Worm (Caenorhabditis elegans): ENCODE measurements around the gene col-164.

Gene col-164

DNA sequence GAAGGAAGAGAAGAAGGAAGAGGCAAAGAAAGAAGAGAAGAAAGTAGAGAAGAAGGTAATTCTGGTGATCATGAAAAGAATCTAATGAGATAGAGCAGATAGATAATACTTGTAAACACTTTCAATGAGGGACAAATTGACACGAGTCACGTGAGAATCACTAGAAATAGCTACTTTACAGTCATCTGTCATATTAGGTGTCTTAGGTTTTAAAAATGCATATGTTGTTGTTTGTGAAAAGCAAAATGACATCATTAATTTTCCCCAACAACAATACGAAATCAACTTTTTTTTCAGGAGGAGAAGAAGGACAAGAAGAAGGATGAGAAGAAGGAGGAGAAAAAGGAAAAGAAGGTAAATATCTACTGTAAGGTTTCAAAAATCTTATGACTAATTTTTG lies 18.1 kb upstream of the col-164 start (continued):
- TF ChIP-seq egl-13 (tag; optimal IDR thresholded peaks at IDR 0.05) (no peak), unc-86 (tag; optimal IDR thresholded peaks at IDR 0.05) (no peak), isw-1 (GFP tag; IDR thresholded peaks at IDR 0.05) (no peak), nhr-28 (tag; optimal IDR thresholded peaks at IDR 0.05) (no peak), ztf-4 (tag; optimal IDR thresholded peaks at IDR 0.05) (no peak), lsy-2 (tag; optimal IDR thresholded peaks at IDR 0.05) (no peak), nhr-71 (tag; optimal IDR thresholded peaks at IDR 0.05) (peak; percentile 76), lir-3 (tag; optimal IDR thresholded peaks at IDR 0.05; ENCODE audit: poor library complexity) (no peak), unc-30 (tag; optimal IDR thresholded peaks at IDR 0.05) (no peak), ztf-11 (tag; optimal IDR thresholded peaks at IDR 0.05) (no peak), snu-23 (GFP tag; optimal IDR thresholded peaks at IDR 0.05) (peak; percentile 63), hpl-2 (GFP tag; optimal IDR thresholded peaks at IDR 0.05) (no peak), aha-1 (tag; optimal IDR thresholded peaks at IDR 0.05) (no peak), elt-2 (tag; optimal IDR thresholded peaks at IDR 0.05) (no peak), grh-1 (GFP tag; IDR thresholded peaks at IDR 0.05) (no peak), blmp-1 (tag; optimal IDR thresholded peaks at IDR 0.05) (no peak), fkh-4 (tag; optimal IDR thresholded peaks at IDR 0.05; ENCODE audit: borderline replicate concordance) (no peak), snpc-4 (tag; optimal IDR thresholded peaks at IDR 0.05) (no peak), ceh-88 (GFP tag; IDR thresholded peaks at IDR 0.05) (no peak), mef-2 (tag; optimal IDR thresholded peaks at IDR 0.05) (no peak), fkh-10 (GFP tag; optimal IDR thresholded peaks at IDR 0.05) (no peak), ama-1 (optimal IDR thresholded peaks at IDR 0.05) (no peak), pax-3 (tag; optimal IDR thresholded peaks at IDR 0.05) (no peak), ceh-8 (GFP tag; optimal IDR thresholded peaks at IDR 0.05) (no peak), nhr-77 (tag; optimal IDR thresholded peaks at IDR 0.05) (no peak), lin-13 (GFP tag; optimal IDR thresholded peaks at IDR 0.05) (no peak), nhr-90 (tag; optimal IDR thresholded peaks at IDR 0.05; ENCODE audit: poor library complexity) (peak; percentile 27), nhr-84 (tag; optimal IDR thresholded peaks at IDR 0.05) (no peak), C34B4.2 (tag; optimal IDR thresholded peaks at IDR 0.05) (no peak), skn-1 (tag; optimal IDR thresholded peaks at IDR 0.05) (no peak), unc-62 (GFP tag; optimal IDR thresholded peaks at IDR 0.05) (no peak), aly-2 (tag; optimal IDR thresholded peaks at IDR 0.05) (no peak), ces-1 (GFP tag; optimal IDR thresholded peaks at IDR 0.05) (no peak), tbx-2 (tag; optimal IDR thresholded peaks at IDR 0.05) (peak; percentile 26), C16A3.4 (tag; optimal IDR thresholded peaks at IDR 0.05) (no peak), unc-98 (GFP tag; IDR thresholded peaks at IDR 0.05) (no peak), sox-4 (tag; optimal IDR thresholded peaks at IDR 0.05) (peak; percentile 2), mdl-1 (tag; optimal IDR thresholded peaks at IDR 0.05) (no peak), Y116A8C.19 (tag; optimal IDR thresholded peaks at IDR 0.05; ENCODE audit: borderline replicate concordance) (no peak), pqm-1 (tag; optimal IDR thresholded peaks at IDR 0.05) (no peak), nhr-12 (tag; optimal IDR thresholded peaks at IDR 0.05) (no peak), dsc-1 (tag; optimal IDR thresholded peaks at IDR 0.05) (peak; percentile 14), ceh-63 (GFP tag; optimal IDR thresholded peaks at IDR 0.05) (no peak), lin-14 (GFP tag; optimal IDR thresholded peaks at IDR 0.05) (peak; percentile 72), mab-9 (GFP tag; IDR thresholded peaks at IDR 0.05) (no peak), irx-1 (tag; optimal IDR thresholded peaks at IDR 0.05) (peak; percentile 1), efl-3 (GFP tag; optimal IDR thresholded peaks at IDR 0.05) (no peak), hlh-4 (tag; optimal IDR thresholded peaks at IDR 0.05) (no peak), fkh-8 (tag; optimal IDR thresholded peaks at IDR 0.05) (no peak), mep-1 (tag; optimal IDR thresholded peaks at IDR 0.05) (peak; percentile 50), pag-3 (tag; optimal IDR thresholded peaks at IDR 0.05; ENCODE audit: borderline replicate concordance, insufficient read depth) (no peak), swsn-7 (tag; optimal IDR thresholded peaks at IDR 0.05) (no peak)
